Fruit fly (Drosophila melanogaster) whole organism, embryonic: Measurements from ENCODE around the gene Epp.
A peak's percentile ranks its signal among the peaks of the same experiment; 100 is the strongest.

Experiments
- Blimp-1 ChIP-seq: fragments of 200-800 bp; sonication (Bioruptor generic); optimal IDR thresholded peaks from 3 replicates; lab custom pipeline; 2018; ENCODE audit warnings: missing biosample characterization, missing genetic modification characterization, mild to moderate bottlenecking, moderate library complexity, missing genetic modification reagents
- CG12299 ChIP-seq: fragments of 200-800 bp; sonication (Bioruptor generic); optimal IDR thresholded peaks from 2 replicates; lab custom pipeline; 2018; ENCODE audit warnings: missing biosample characterization, mild to moderate bottlenecking, missing genetic modification characterization
- CG12744 ChIP-seq: fragments of 200-800 bp; sonication (Bioruptor generic); optimal IDR thresholded peaks from 2 replicates; lab custom pipeline; 2016; ENCODE audit warnings: missing biosample characterization, missing genetic modification characterization
- CG12769 ChIP-seq: fragments of 200-800 bp; sonication (Bioruptor generic); optimal IDR thresholded peaks from 2 replicates; lab custom pipeline; 2019; ENCODE audit warnings: missing biosample characterization, mild to moderate bottlenecking, missing genetic modification characterization, moderate library complexity
- CG15514 ChIP-seq: fragments of 200-800 bp; sonication (Bioruptor generic); optimal IDR thresholded peaks from 3 replicates; lab custom pipeline; 2017; ENCODE audit warnings: missing biosample characterization, missing genetic modification characterization, mild to moderate bottlenecking, moderate library complexity, missing genetic modification reagents
- CG1603 ChIP-seq: fragments of 200-800 bp; sonication (Bioruptor generic); optimal IDR thresholded peaks from 2 replicates; lab custom pipeline; 2019; ENCODE audit warnings: missing biosample characterization, mild to moderate bottlenecking, missing genetic modification characterization, moderate library complexity
- CG17802 ChIP-seq: fragments of 200-800 bp; sonication (Bioruptor generic); optimal IDR thresholded peaks from 2 replicates; lab custom pipeline; 2018; ENCODE audit warnings: missing biosample characterization, mild to moderate bottlenecking, missing genetic modification characterization, moderate library complexity
- CG2202 ChIP-seq: fragments of 200-800 bp; sonication (Bioruptor generic); optimal IDR thresholded peaks from 2 replicates; lab custom pipeline; 2018; ENCODE audit warnings: missing biosample characterization, mild to moderate bottlenecking, missing genetic modification characterization
- CG2712 ChIP-seq: fragments of 200-800 bp; optimal IDR thresholded peaks from 3 replicates; lab custom pipeline; 2019; ENCODE audit warnings: missing biosample characterization, mild to moderate bottlenecking, missing genetic modification characterization, moderate library complexity
- CG42726 ChIP-seq: fragments of 200-800 bp; sonication (Bioruptor generic); IDR thresholded peaks from 2 replicates; pipeline ENCODE4 v1.3.6; 2022; ENCODE audit warnings: missing biosample characterization, missing genetic modification characterization; ENCODE audit not compliant: partially characterized antibody
- CG6854 ChIP-seq: fragments of 200-800 bp; sonication (Bioruptor generic); optimal IDR thresholded peaks from 3 replicates; lab custom pipeline; 2017; ENCODE audit warnings: missing biosample characterization, mild to moderate bottlenecking, missing genetic modification characterization
- CG7556 ChIP-seq: fragments of 200-800 bp; sonication (Bioruptor generic); optimal IDR thresholded peaks from 2 replicates; lab custom pipeline; 2017; ENCODE audit warnings: missing biosample characterization, mild to moderate bottlenecking, missing genetic modification characterization
- CG8765 ChIP-seq: fragments of 200-800 bp; sonication (Bioruptor generic); IDR thresholded peaks from 2 replicates; pipeline ENCODE4 v1.3.6; 2022; ENCODE audit warnings: missing biosample characterization, missing genetic modification characterization
- CG9215 ChIP-seq: fragments of 200-800 bp; sonication (Bioruptor generic); IDR thresholded peaks from 2 replicates; pipeline ENCODE4 v1.3.6; 2022; ENCODE audit warnings: missing biosample characterization, missing genetic modification characterization
- CG9876 ChIP-seq: fragments of 200-800 bp; sonication (Bioruptor generic); optimal IDR thresholded peaks from 2 replicates; lab custom pipeline; 2016; ENCODE audit warnings: missing biosample characterization, missing genetic modification characterization
- Dfd ChIP-seq, 2 experiments: fragments of >200 bp; optimal IDR thresholded peaks; 2 replicates each; lab custom pipeline; 2017; ENCODE audit warnings: missing biosample characterization in 2 of 2, missing genetic modification characterization in 2 of 2
- Dp ChIP-seq: fragments of 200-800 bp; sonication (Bioruptor generic); optimal IDR thresholded peaks from 2 replicates; lab custom pipeline; 2018; ENCODE audit warnings: missing biosample characterization, mild to moderate bottlenecking, missing genetic modification characterization, moderate library complexity
- E2f2 ChIP-seq: fragments of 200-800 bp; sonication (Bioruptor generic); IDR thresholded peaks from 2 replicates; pipeline ENCODE4 v1.3.6; 2022; ENCODE audit warnings: missing biosample characterization, missing genetic modification characterization
- H15 ChIP-seq: fragments of 200-800 bp; sonication (Bioruptor generic); IDR thresholded peaks from 3 replicates; pipeline ENCODE4 v1.3.6; 2022; ENCODE audit warnings: missing biosample characterization, missing genetic modification characterization
- HLH4C ChIP-seq: fragments of 200-800 bp; sonication (Bioruptor generic); IDR thresholded peaks from 3 replicates; pipeline ENCODE4 v1.3.6; 2022; ENCODE audit warnings: missing biosample characterization, missing genetic modification characterization; ENCODE audit not compliant: partially characterized antibody
- HLHmδ ChIP-seq: fragments of 200-800 bp; sonication (Bioruptor generic); optimal IDR thresholded peaks from 2 replicates; lab custom pipeline; 2018; ENCODE audit warnings: missing biosample characterization, mild to moderate bottlenecking, missing genetic modification characterization, moderate library complexity
- Hey ChIP-seq: fragments of 200-800 bp; sonication (Bioruptor generic); optimal IDR thresholded peaks from 3 replicates; lab custom pipeline; 2018; ENCODE audit warnings: missing biosample characterization, mild to moderate bottlenecking, missing genetic modification characterization
- HmgD ChIP-seq: fragments of 200-800 bp; sonication (Bioruptor generic); optimal IDR thresholded peaks from 3 replicates; lab custom pipeline; 2016; ENCODE audit warnings: missing biosample characterization, missing genetic modification characterization
- NFAT ChIP-seq: fragments of 200-800 bp; sonication (Bioruptor generic); IDR thresholded peaks from 2 replicates; pipeline ENCODE4 v1.3.6; 2022; ENCODE audit warnings: missing biosample characterization, missing genetic modification characterization
- Oli ChIP-seq: fragments of 200-800 bp; sonication (Bioruptor generic); optimal IDR thresholded peaks from 2 replicates; lab custom pipeline; 2018; ENCODE audit warnings: missing biosample characterization, mild to moderate bottlenecking, missing genetic modification characterization, moderate library complexity
- Sox102F ChIP-seq: fragments of 200-800 bp; sonication (Bioruptor generic); optimal IDR thresholded peaks from 2 replicates; lab custom pipeline; 2018; ENCODE audit warnings: missing biosample characterization, mild to moderate bottlenecking, missing genetic modification characterization, moderate library complexity
- Sry-β ChIP-seq: fragments of 200-800 bp; sonication (Bioruptor generic); optimal IDR thresholded peaks from 2 replicates; lab custom pipeline; 2018; ENCODE audit warnings: missing biosample characterization, mild to moderate bottlenecking, missing genetic modification characterization, moderate library complexity
- Taf1 ChIP-seq: fragments of 200-800 bp; sonication (Bioruptor generic); IDR thresholded peaks from 2 replicates; pipeline ENCODE4 v1.3.6; 2022; ENCODE audit warnings: missing biosample characterization, missing genetic modification characterization
- Trl ChIP-seq, 3 experiments: fragments of >200 bp in 2 of 3; fragments of 200-800 bp in 1 of 3; sonication (Bioruptor generic) in 1 of 3; optimal IDR thresholded peaks; 2 replicates in 1 of 3; 3 replicates in 2 of 3; lab custom pipeline; 2016 to 2017; ENCODE audit warnings: missing biosample characterization in 1 of 3, missing genetic modification characterization in 1 of 3
- ara ChIP-seq: fragments of 200-800 bp; sonication (Bioruptor generic); IDR thresholded peaks from 2 replicates; pipeline ENCODE4 v1.3.6; 2022; ENCODE audit warnings: missing biosample characterization, missing genetic modification characterization
- bab2 ChIP-seq: fragments of 200-800 bp; sonication (Bioruptor generic); optimal IDR thresholded peaks from 2 replicates; lab custom pipeline; 2016; ENCODE audit warnings: missing biosample characterization, missing genetic modification characterization
- cg ChIP-seq: fragments of 200-800 bp; sonication (Bioruptor generic); optimal IDR thresholded peaks from 3 replicates; lab custom pipeline; 2019; ENCODE audit warnings: missing biosample characterization, mild to moderate bottlenecking, missing genetic modification characterization, moderate library complexity
- gcm2 ChIP-seq: fragments of 200-800 bp; sonication (Bioruptor generic); optimal IDR thresholded peaks from 2 replicates; lab custom pipeline; 2016; ENCODE audit warnings: missing biosample characterization, missing genetic modification characterization
- gsb-n ChIP-seq: fragments of 200-800 bp; sonication (Bioruptor generic); optimal IDR thresholded peaks from 3 replicates; lab custom pipeline; 2018; ENCODE audit warnings: missing biosample characterization, mild to moderate bottlenecking, missing genetic modification characterization
- hkb ChIP-seq, 2 experiments: fragments of 200-800 bp in 1 of 2; fragments of >200 bp in 1 of 2; sonication (Bioruptor generic) in 1 of 2; IDR thresholded peaks in 1 of 2; optimal IDR thresholded peaks in 1 of 2; 2 replicates each; pipeline versions ENCODE4 v1.3.6 to Lab custom; 2017 to 2022; ENCODE audit warnings: missing biosample characterization in 1 of 2, missing genetic modification characterization in 1 of 2
- hth ChIP-seq: fragments of >200 bp; optimal IDR thresholded peaks from 2 replicates; lab custom pipeline; 2017; ENCODE audit warnings: inconsistent platforms
- kay ChIP-seq: fragments of 200-800 bp; sonication (Bioruptor generic); optimal IDR thresholded peaks from 2 replicates; lab custom pipeline; 2016; ENCODE audit warnings: missing biosample characterization, missing genetic modification characterization
- org-1 ChIP-seq: fragments of 200-800 bp; sonication (Bioruptor generic); optimal IDR thresholded peaks from 2 replicates; lab custom pipeline; 2017; ENCODE audit warnings: missing biosample characterization, missing genetic modification characterization
- p53 ChIP-seq: fragments of 200-800 bp; sonication (Bioruptor generic); optimal IDR thresholded peaks from 2 replicates; lab custom pipeline; 2016; ENCODE audit warnings: missing biosample characterization, missing genetic modification characterization
- pb ChIP-seq: fragments of 200-800 bp; sonication (Bioruptor generic); optimal IDR thresholded peaks from 3 replicates; lab custom pipeline; 2016; ENCODE audit warnings: missing biosample characterization, missing genetic modification characterization
- peb ChIP-seq: fragments of 200-800 bp; sonication (Bioruptor generic); IDR thresholded peaks from 2 replicates; pipeline ENCODE4 v1.3.6; 2022; ENCODE audit warnings: missing biosample characterization, missing genetic modification characterization
- row ChIP-seq: fragments of 200-800 bp; sonication (Bioruptor generic); IDR thresholded peaks from 3 replicates; pipeline ENCODE4 v1.3.6; 2022; ENCODE audit warnings: missing biosample characterization, missing genetic modification characterization
- scrt ChIP-seq: fragments of 200-800 bp; sonication (Bioruptor generic); optimal IDR thresholded peaks from 2 replicates; lab custom pipeline; 2018; ENCODE audit warnings: missing biosample characterization, mild to moderate bottlenecking, missing genetic modification characterization, moderate library complexity
- slp2 ChIP-seq: fragments of 200-800 bp; sonication (Bioruptor generic); optimal IDR thresholded peaks from 2 replicates; lab custom pipeline; 2016; ENCODE audit warnings: missing biosample characterization, missing genetic modification characterization
- so ChIP-seq: fragments of 200-800 bp; sonication (Bioruptor generic); IDR thresholded peaks from 3 replicates; pipeline ENCODE4 v1.3.6; 2022; ENCODE audit warnings: missing biosample characterization, missing genetic modification characterization
- sqz ChIP-seq: fragments of 200-800 bp; sonication (Bioruptor generic); optimal IDR thresholded peaks from 3 replicates; lab custom pipeline; 2018; ENCODE audit warnings: missing biosample characterization, mild to moderate bottlenecking, missing genetic modification characterization
- sug ChIP-seq: fragments of 200-800 bp; optimal IDR thresholded peaks from 2 replicates; lab custom pipeline; 2019; ENCODE audit warnings: missing biosample characterization, mild to moderate bottlenecking, missing genetic modification characterization, moderate library complexity
- tll ChIP-seq, 2 experiments: fragments of 200-800 bp in 1 of 2; fragments of >200 bp in 1 of 2; sonication (Bioruptor generic) in 1 of 2; optimal IDR thresholded peaks; 2 replicates each; lab custom pipeline; 2017 to 2019; ENCODE audit warnings: missing biosample characterization in 2 of 2, missing genetic modification characterization in 2 of 2, mild to moderate bottlenecking in 1 of 2, moderate library complexity in 1 of 2
- usp ChIP-seq: fragments of >200 bp; optimal IDR thresholded peaks from 2 replicates; lab custom pipeline; 2017; ENCODE audit warnings: missing biosample characterization, missing genetic modification characterization

Epp gene

DNA sequence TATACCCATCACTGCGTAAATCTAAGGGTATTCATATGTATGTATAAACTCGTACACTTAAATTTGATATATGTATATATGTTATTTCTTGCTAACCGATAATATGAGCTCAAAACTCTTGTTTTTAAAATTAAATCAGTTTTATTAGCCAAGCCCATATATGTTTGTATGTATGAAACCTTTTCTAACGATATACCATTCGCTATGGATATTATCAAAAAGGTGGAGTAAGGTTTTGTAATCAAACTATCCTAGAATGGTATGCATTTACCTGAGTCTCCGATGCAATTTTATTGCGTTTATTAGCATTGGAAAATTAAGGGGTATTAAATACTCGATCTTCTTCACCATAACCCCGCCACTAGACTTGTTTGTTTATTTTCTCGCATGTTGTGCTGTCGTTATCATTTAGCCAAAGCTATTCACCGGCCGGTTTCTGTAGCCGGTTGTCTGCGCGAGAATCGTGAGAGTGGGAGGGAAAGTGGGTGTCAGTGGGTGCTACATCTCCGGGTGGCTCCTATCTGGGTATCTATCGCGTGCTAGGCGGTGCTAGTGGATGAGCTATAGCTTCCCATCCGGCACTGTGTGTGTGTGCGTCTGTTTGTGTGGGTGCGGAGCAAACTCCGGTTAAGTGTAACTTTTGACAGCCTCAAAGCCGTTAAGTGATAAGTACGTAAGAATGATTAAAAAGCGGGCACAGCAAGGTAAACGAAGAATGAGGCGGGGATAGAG lies 15.2 kb upstream of the Epp start (continued):
- no peak for TF ChIP-seq HmgD
- no peak for TF ChIP-seq H15 (GFP tag; lab: Robert Waterston, UW)
- no peak for TF ChIP-seq peb (GFP tag; lab: Robert Waterston, UW)
- no peak for TF ChIP-seq gsb-n (tag; lab: Kevin White, UChicago)
- TF ChIP-seq CG9215 (GFP tag; lab: Robert Waterston, UW), result no peak
- TF ChIP-seq HLHmδ (GFP tag; lab: Kevin White, UChicago), result no peak
- no peak for TF ChIP-seq CG15514 (GFP tag; lab: Kevin White, UChicago)
- TF ChIP-seq CG2202 (tag; lab: Kevin White, UChicago), result no peak
- no peak for TF ChIP-seq Dp (GFP tag; lab: Kevin White, UChicago)
- no peak for TF ChIP-seq hth
- no peak for TF ChIP-seq CG12744 (GFP tag; lab: Kevin White, UChicago)
- TF ChIP-seq usp, result no peak
- TF ChIP-seq Dfd (GFP tag; optimal IDR thresholded peaks at IDR 0.05; lab: Kevin White, UChicago), result no peak
- no peak for TF ChIP-seq E2f2 (GFP tag; lab: Robert Waterston, UW)
- TF ChIP-seq Sox102F (GFP tag; lab: Kevin White, UChicago), result peak; percentile 19
- TF ChIP-seq HLH4C (GFP tag; lab: Robert Waterston, UW), result no peak
- peak; percentile 76 for TF ChIP-seq Hey (tag; lab: Kevin White, UChicago)
- no peak for TF ChIP-seq slp2 (GFP tag; lab: Kevin White, UChicago)
- TF ChIP-seq ara (GFP tag; lab: Robert Waterston, UW), result no peak
- TF ChIP-seq so (GFP tag; lab: Robert Waterston, UW), result 0 out of 3 replicates have a peak, but pooled peaks have one; percentile 42
- TF ChIP-seq CG7556 (GFP tag; lab: Kevin White, UChicago), result peak; percentile 55
- no peak for TF ChIP-seq CG1603 (tag; lab: Kevin White, UChicago)
- peak; percentile 49 for TF ChIP-seq sug (tag; lab: Kevin White, UChicago)
- TF ChIP-seq Trl (optimal IDR thresholded peaks at IDR 0.05; lab: Kevin White, UChicago), result no peak
- peak; percentile 17 for TF ChIP-seq Trl (GFP tag; optimal IDR thresholded peaks at IDR 0.05; lab: Kevin White, UChicago)
- no peak for TF ChIP-seq CG17802
- TF ChIP-seq Taf1, result no peak
- no peak for TF ChIP-seq gcm2
- TF ChIP-seq CG9876 (GFP tag; lab: Kevin White, UChicago), result no peak
- TF ChIP-seq NFAT (GFP tag; lab: Robert Waterston, UW), result no peak
- TF ChIP-seq CG8765, result no peak
- peak; percentile 47 for TF ChIP-seq org-1
- no peak for TF ChIP-seq Sry-β (GFP tag; lab: Kevin White, UChicago)
- TF ChIP-seq row (GFP tag; lab: Robert Waterston, UW), result peak; percentile 61
- TF ChIP-seq cg (GFP tag; lab: Kevin White, UChicago), result peak; percentile 39
- TF ChIP-seq CG2712 (tag; lab: Kevin White, UChicago), result peak; percentile 22
- no peak for TF ChIP-seq hkb (optimal IDR thresholded peaks at IDR 0.05; lab: Kevin White, UChicago)
- no peak for TF ChIP-seq hkb (GFP tag; IDR thresholded peaks at IDR 0.05; lab: Robert Waterston, UW)
- no peak for TF ChIP-seq bab2
- TF ChIP-seq kay (GFP tag; lab: Kevin White, UChicago), result no peak
- TF ChIP-seq CG12299 (tag; lab: Kevin White, UChicago), result no peak
- TF ChIP-seq CG12769, result peak; percentile 67
- TF ChIP-seq CG6854, result peak; percentile 2
- no peak for TF ChIP-seq sqz
- peak; percentile 1 for TF ChIP-seq Blimp-1
- no peak for TF ChIP-seq scrt (GFP tag; lab: Kevin White, UChicago)
- no peak for TF ChIP-seq pb
- TF ChIP-seq CG42726, result no peak
- TF ChIP-seq p53, result no peak
- TF ChIP-seq Oli (tag; lab: Kevin White, UChicago), result peak; percentile 57
- TF ChIP-seq tll (GFP tag; optimal IDR thresholded peaks at IDR 0.05; lab: Kevin White, UChicago), result no peak
